Comparison of ENCODE assay signal across 1 fruit fly cellular context in genomic region chr2L:9430992-9431602, dm6.
TF ChIP-seq lines count a peak whose summit lies in the region.

FucTB (minus strand) TSS chr2L:9431052.
scat (plus strand) TSS chr2L:9431405.

TF ChIP-seq in whole organism, embryonic, 481 proteins besides CTCF, POLR2A, EP300 and RAD21 (continued from another document and continues in another):
- TF ChIP-seq slbo (GFP tag; IDR thresholded peaks at IDR 0.05; lab: Robert Waterston, UW) (peak; percentile 96), fd64A (GFP tag; optimal IDR thresholded peaks at IDR 0.05; lab: Kevin White, UChicago) (no peak), abd-A (tag; optimal IDR thresholded peaks at IDR 0.05; lab: Kevin White, UChicago) (no peak), CG10147 (GFP tag; optimal IDR thresholded peaks at IDR 0.05; lab: Kevin White, UChicago) (peak; percentile 89), CG1792 (GFP tag; optimal IDR thresholded peaks at IDR 0.05; lab: Kevin White, UChicago) (peak; percentile 79), nerfin-1 (tag; optimal IDR thresholded peaks at IDR 0.05; lab: Kevin White, UChicago) (peak; percentile 86), Ada2b (GFP tag; IDR thresholded peaks at IDR 0.05; lab: Robert Waterston, UW) (peak; percentile 86), CG9609 (GFP tag; optimal IDR thresholded peaks at IDR 0.05; lab: Kevin White, UChicago) (peak; percentile 75), nau (GFP tag; optimal IDR thresholded peaks at IDR 0.05; lab: Kevin White, UChicago) (no peak), CG31365 (tag; optimal IDR thresholded peaks at IDR 0.05; lab: Kevin White, UChicago) (no peak), CG14965 (GFP tag; optimal IDR thresholded peaks at IDR 0.05; lab: Kevin White, UChicago; ENCODE audit: borderline replicate concordance) (no peak), hb (GFP tag; IDR thresholded peaks at IDR 0.05; lab: Robert Waterston, UW; ENCODE audit: partially characterized antibody) (no peak), CG6813 (GFP tag; optimal IDR thresholded peaks at IDR 0.05; lab: Kevin White, UChicago) (peak; percentile 62), Sin3A (optimal IDR thresholded peaks at IDR 0.05; lab: Kevin White, UChicago) (peak; percentile 7), CG13296 (GFP tag; optimal IDR thresholded peaks at IDR 0.05; lab: Kevin White, UChicago) (peak; percentile 83), CG4820 (GFP tag; optimal IDR thresholded peaks at IDR 0.05; lab: Kevin White, UChicago) (peak; percentile 90), CG8290 (GFP tag; optimal IDR thresholded peaks at IDR 0.05; lab: Kevin White, UChicago) (peak; percentile 79), CG8290 (tag; optimal IDR thresholded peaks at IDR 0.05; lab: Kevin White, UChicago) (peak in 1 of 2 experiments; percentile 48), Poxn (GFP tag; IDR thresholded peaks at IDR 0.05; lab: Robert Waterston, UW) (peak; percentile 75), ems (GFP tag; optimal IDR thresholded peaks at IDR 0.05; lab: Kevin White, UChicago) (peak; percentile 42), pnt (GFP tag; optimal IDR thresholded peaks at IDR 0.05; lab: Kevin White, UChicago) (peak; percentile 68), Side (GFP tag; optimal IDR thresholded peaks at IDR 0.05; lab: Kevin White, UChicago) (peak; percentile 24), CG2889 (GFP tag; IDR thresholded peaks at IDR 0.05; lab: Robert Waterston, UW) (peak; percentile 87), gt (GFP tag; IDR thresholded peaks at IDR 0.05; lab: Robert Waterston, UW) (peak; percentile 89), Hand (GFP tag; optimal IDR thresholded peaks at IDR 0.05; lab: Kevin White, UChicago) (peak; percentile 47), bsh (GFP tag; optimal IDR thresholded peaks at IDR 0.05; lab: Kevin White, UChicago) (peak; percentile 27 to 85), lab (GFP tag; optimal IDR thresholded peaks at IDR 0.05; lab: Kevin White, UChicago) (peak; percentile 89), CG6175 (GFP tag; IDR thresholded peaks at IDR 0.05; lab: Robert Waterston, UW) (peak; percentile 79), GATAe (GFP tag; conservative IDR thresholded peaks at IDR 0.05; lab: Robert Waterston, UW) (peak; percentile 67), zen2 (GFP tag; IDR thresholded peaks at IDR 0.05; lab: Robert Waterston, UW; ENCODE audit: partially characterized antibody) (no peak), CG30403 (GFP tag; optimal IDR thresholded peaks at IDR 0.05; lab: Kevin White, UChicago) (peak; percentile 96), Ptx1 (GFP tag; IDR thresholded peaks at IDR 0.05; lab: Robert Waterston, UW) (peak; percentile 95), dan (GFP tag; IDR thresholded peaks at IDR 0.05; lab: Robert Waterston, UW) (peak; percentile 76), fru (optimal IDR thresholded peaks at IDR 0.05; lab: Kevin White, UChicago) (no peak), CG17568 (GFP tag; optimal IDR thresholded peaks at IDR 0.05; lab: Kevin White, UChicago) (peak; percentile 10), al (GFP tag; IDR thresholded peaks at IDR 0.05; lab: Robert Waterston, UW) (peak; percentile 89), ssp (GFP tag; IDR thresholded peaks at IDR 0.05; lab: Robert Waterston, UW) (peak; percentile 90), Atf-2 (GFP tag; optimal IDR thresholded peaks at IDR 0.05; lab: Kevin White, UChicago) (peak; percentile 29), Hr51 (GFP tag; optimal IDR thresholded peaks at IDR 0.05; lab: Kevin White, UChicago) (peak; percentile 78 to 93), Dip3 (GFP tag; optimal IDR thresholded peaks at IDR 0.05; lab: Kevin White, UChicago) (peak; percentile 71), Optix (GFP tag; IDR thresholded peaks at IDR 0.05; lab: Robert Waterston, UW) (peak; percentile 90), Dp (GFP tag; optimal IDR thresholded peaks at IDR 0.05; lab: Kevin White, UChicago) (peak; percentile 69), CG2129 (GFP tag; IDR thresholded peaks at IDR 0.05; lab: Robert Waterston, UW; ENCODE audit: partially characterized antibody) (no peak), zfh2 (GFP tag; optimal IDR thresholded peaks at IDR 0.05; lab: Kevin White, UChicago) (peak; percentile 72), Bdp1 (GFP tag; optimal IDR thresholded peaks at IDR 0.05; lab: Kevin White, UChicago) (peak; percentile 41), CG6689 (GFP tag; IDR thresholded peaks at IDR 0.05; lab: Robert Waterston, UW) (peak; percentile 94), Ssrp (tag; optimal IDR thresholded peaks at IDR 0.05; lab: Kevin White, UChicago) (peak; percentile 97), sens (GFP tag; lab: Kevin White, UChicago) (peak; percentile 70), CG18011 (GFP tag; optimal IDR thresholded peaks at IDR 0.05; lab: Kevin White, UChicago) (peak; percentile 67), CG12391 (tag; optimal IDR thresholded peaks at IDR 0.05; lab: Kevin White, UChicago) (peak; percentile 97), CG18599 (GFP tag; optimal IDR thresholded peaks at IDR 0.05; lab: Kevin White, UChicago) (peak; percentile 90), wor (GFP tag; IDR thresholded peaks at IDR 0.05; lab: Robert Waterston, UW) (peak; percentile 91), CG12236 (GFP tag; optimal IDR thresholded peaks at IDR 0.05; lab: Kevin White, UChicago) (no peak), shn (GFP tag; optimal IDR thresholded peaks at IDR 0.05; lab: Kevin White, UChicago) (peak; percentile 54), Hsf (GFP tag; optimal IDR thresholded peaks at IDR 0.05; lab: Kevin White, UChicago) (peak; percentile 80), CG9797 (GFP tag; optimal IDR thresholded peaks at IDR 0.05; lab: Kevin White, UChicago) (peak; percentile 31), lbe (GFP tag; optimal IDR thresholded peaks at IDR 0.05; lab: Kevin White, UChicago) (peak; percentile 87), CG10654 (GFP tag; optimal IDR thresholded peaks at IDR 0.05; lab: Kevin White, UChicago) (peak; percentile 86), CG11696 (GFP tag; IDR thresholded peaks at IDR 0.05; lab: Robert Waterston, UW) (peak; percentile 67; the same call in 1 of the 2 replicates), CG34224 (GFP tag; IDR thresholded peaks at IDR 0.05; lab: Robert Waterston, UW; ENCODE audit: partially characterized antibody) (0 out of 3 replicates have a peak, but pooled peaks have one; percentile 8), Ets97D (GFP tag; optimal IDR thresholded peaks at IDR 0.05; lab: Kevin White, UChicago) (peak; percentile 52), Doc2 (GFP tag; IDR thresholded peaks at IDR 0.05; lab: Robert Waterston, UW) (peak; percentile 63), twi (tag; optimal IDR thresholded peaks at IDR 0.05; lab: Kevin White, UChicago) (peak; percentile 92), CG9215 (GFP tag; IDR thresholded peaks at IDR 0.05; lab: Robert Waterston, UW) (peak; percentile 91), CG16779 (GFP tag; IDR thresholded peaks at IDR 0.05; lab: Robert Waterston, UW) (no peak), ara (GFP tag; IDR thresholded peaks at IDR 0.05; lab: Robert Waterston, UW) (peak; percentile 81), wdn (GFP tag; IDR thresholded peaks at IDR 0.05; lab: Robert Waterston, UW) (peak; percentile 78), caup (GFP tag; optimal IDR thresholded peaks at IDR 0.05; lab: Kevin White, UChicago; ENCODE audit: severe bottlenecking) (peak; percentile 78), sc (optimal IDR thresholded peaks at IDR 0.05; lab: Kevin White, UChicago) (no peak), sc (GFP tag; optimal IDR thresholded peaks at IDR 0.05; lab: Kevin White, UChicago) (peak; percentile 83), CG3065 (GFP tag; optimal IDR thresholded peaks at IDR 0.05; lab: Kevin White, UChicago) (peak; percentile 75), Atf3 (GFP tag; optimal IDR thresholded peaks at IDR 0.05; lab: Kevin White, UChicago) (peak; percentile 58), p53 (GFP tag; optimal IDR thresholded peaks at IDR 0.05; lab: Kevin White, UChicago) (no peak), sr (GFP tag; IDR thresholded peaks at IDR 0.05; lab: Robert Waterston, UW) (peak; percentile 53; the same call in 2 of the 3 replicates), HLHmδ (GFP tag; optimal IDR thresholded peaks at IDR 0.05; lab: Kevin White, UChicago) (no peak), CG7928 (GFP tag; optimal IDR thresholded peaks at IDR 0.05; lab: Kevin White, UChicago) (peak; percentile 89), jumu (GFP tag; optimal IDR thresholded peaks at IDR 0.05; lab: Kevin White, UChicago) (peak; percentile 40), CG9876 (GFP tag; optimal IDR thresholded peaks at IDR 0.05; lab: Kevin White, UChicago) (peak; percentile 59), CG5180 (GFP tag; optimal IDR thresholded peaks at IDR 0.05; lab: Kevin White, UChicago) (peak; percentile 50), Hr39 (optimal IDR thresholded peaks at IDR 0.05; lab: Kevin White, UChicago) (no peak), CG1024 (GFP tag; IDR thresholded peaks at IDR 0.05; lab: Robert Waterston, UW) (peak; percentile 56; the same call in 1 of the 2 replicates), Rx (GFP tag; IDR thresholded peaks at IDR 0.05; lab: Robert Waterston, UW) (peak; percentile 76), unpg (GFP tag; optimal IDR thresholded peaks at IDR 0.05; lab: Kevin White, UChicago) (peak; percentile 84), MTF-1 (GFP tag; optimal IDR thresholded peaks at IDR 0.05; lab: Kevin White, UChicago; ENCODE audit: borderline replicate concordance) (peak; percentile 6), lov (optimal IDR thresholded peaks at IDR 0.05; lab: Kevin White, UChicago) (no peak), lov (GFP tag; IDR thresholded peaks at IDR 0.05; lab: Robert Waterston, UW) (peak; percentile 65; the same call in 1 of the 3 replicates), CG1603 (tag; optimal IDR thresholded peaks at IDR 0.05; lab: Kevin White, UChicago) (peak; percentile 54), CrebB (tag; optimal IDR thresholded peaks at IDR 0.05; lab: Kevin White, UChicago) (peak; percentile 34), otp (GFP tag; IDR thresholded peaks at IDR 0.05; lab: Robert Waterston, UW) (peak; percentile 71; the same call in 1 of the 3 replicates), CG14860 (GFP tag; IDR thresholded peaks at IDR 0.05; lab: Robert Waterston, UW; ENCODE audit: partially characterized antibody) (no peak), danr (GFP tag; IDR thresholded peaks at IDR 0.05; lab: Robert Waterston, UW) (peak; percentile 78), CG4328 (GFP tag; optimal IDR thresholded peaks at IDR 0.05; lab: Kevin White, UChicago) (peak; percentile 89), CG4707 (GFP tag; optimal IDR thresholded peaks at IDR 0.05; lab: Kevin White, UChicago) (no peak), Xrp1 (GFP tag; IDR thresholded peaks at IDR 0.05; lab: Robert Waterston, UW) (peak; percentile 96), crp (GFP tag; optimal IDR thresholded peaks at IDR 0.05; lab: Kevin White, UChicago) (peak; percentile 31 to 90), ttk (GFP tag; IDR thresholded peaks at IDR 0.05; lab: Robert Waterston, UW) (peak; percentile 91), NK7.1 (GFP tag; optimal IDR thresholded peaks at IDR 0.05; lab: Kevin White, UChicago) (no peak), row (GFP tag; IDR thresholded peaks at IDR 0.05; lab: Robert Waterston, UW) (peak; percentile 94), Dip2 (GFP tag; IDR thresholded peaks at IDR 0.05; lab: Robert Waterston, UW) (peak; percentile 47; the same call in 1 of the 2 replicates), MESR4 (GFP tag; optimal IDR thresholded peaks at IDR 0.05; lab: Kevin White, UChicago) (peak; percentile 89), Stat92E (GFP tag; optimal IDR thresholded peaks at IDR 0.05; lab: Kevin White, UChicago) (no peak), ci (GFP tag; IDR thresholded peaks at IDR 0.05; lab: Robert Waterston, UW) (peak; percentile 85), CG10959 (GFP tag; IDR thresholded peaks at IDR 0.05; lab: Robert Waterston, UW) (peak; percentile 83), CG2202 (tag; optimal IDR thresholded peaks at IDR 0.05; lab: Kevin White, UChicago) (peak; percentile 72), CG4617 (GFP tag; optimal IDR thresholded peaks at IDR 0.05; lab: Kevin White, UChicago; ENCODE audit: borderline replicate concordance) (peak; percentile 83), ro (GFP tag; IDR thresholded peaks at IDR 0.05; lab: Robert Waterston, UW) (peak; percentile 77), Dad (GFP tag; optimal IDR thresholded peaks at IDR 0.05; lab: Kevin White, UChicago) (peak; percentile 62), NC2β (GFP tag; optimal IDR thresholded peaks at IDR 0.05; lab: Kevin White, UChicago) (peak; percentile 10), Aef1 (GFP tag; IDR thresholded peaks at IDR 0.05; lab: Robert Waterston, UW) (peak; percentile 94), dimm (GFP tag; IDR thresholded peaks at IDR 0.05; lab: Robert Waterston, UW) (peak; percentile 81), Fer2 (tag; optimal IDR thresholded peaks at IDR 0.05; lab: Kevin White, UChicago) (peak; percentile 91), gsb (GFP tag; IDR thresholded peaks at IDR 0.05; lab: Robert Waterston, UW) (peak; percentile 73), Hey (tag; optimal IDR thresholded peaks at IDR 0.05; lab: Kevin White, UChicago) (peak; percentile 7), CG12659 (GFP tag; optimal IDR thresholded peaks at IDR 0.05; lab: Kevin White, UChicago) (peak; percentile 94), az2 (GFP tag; optimal IDR thresholded peaks at IDR 0.05; lab: Kevin White, UChicago) (peak; percentile 91), CG32532 (GFP tag; IDR thresholded peaks at IDR 0.05; lab: Robert Waterston, UW) (peak; percentile 95), E2f2 (GFP tag; IDR thresholded peaks at IDR 0.05; lab: Robert Waterston, UW) (peak; percentile 78), sd (tag; optimal IDR thresholded peaks at IDR 0.05; lab: Kevin White, UChicago) (no peak), sna (GFP tag; IDR thresholded peaks at IDR 0.05; lab: Robert Waterston, UW; ENCODE audit: partially characterized antibody) (no peak), Max (GFP tag; optimal IDR thresholded peaks at IDR 0.05; lab: Kevin White, UChicago) (peak; percentile 65), CG12769 (tag; optimal IDR thresholded peaks at IDR 0.05; lab: Kevin White, UChicago) (no peak), Trl (optimal IDR thresholded peaks at IDR 0.05; lab: Kevin White, UChicago) (no peak), Trl (GFP tag; optimal IDR thresholded peaks at IDR 0.05; lab: Kevin White, UChicago) (peak; percentile 60), bigmax (GFP tag; optimal IDR thresholded peaks at IDR 0.05; lab: Kevin White, UChicago) (no peak), HHEX (GFP tag; optimal IDR thresholded peaks at IDR 0.05; lab: Kevin White, UChicago) (peak; percentile 87), cas (GFP tag; IDR thresholded peaks at IDR 0.05; lab: Robert Waterston, UW) (peak; percentile 62), chif (GFP tag; optimal IDR thresholded peaks at IDR 0.05; lab: Kevin White, UChicago) (peak; percentile 36 to 62), CG17385 (GFP tag; optimal IDR thresholded peaks at IDR 0.05; lab: Kevin White, UChicago) (peak; percentile 79), Drgx (GFP tag; IDR thresholded peaks at IDR 0.05; lab: Robert Waterston, UW) (peak; percentile 56), rib (GFP tag; IDR thresholded peaks at IDR 0.05; lab: Robert Waterston, UW) (peak; percentile 67), CG18476 (GFP tag; optimal IDR thresholded peaks at IDR 0.05; lab: Kevin White, UChicago) (peak; percentile 82)
